Worm (Caenorhabditis elegans): ENCODE results near the gene unc-31.

DNA sequence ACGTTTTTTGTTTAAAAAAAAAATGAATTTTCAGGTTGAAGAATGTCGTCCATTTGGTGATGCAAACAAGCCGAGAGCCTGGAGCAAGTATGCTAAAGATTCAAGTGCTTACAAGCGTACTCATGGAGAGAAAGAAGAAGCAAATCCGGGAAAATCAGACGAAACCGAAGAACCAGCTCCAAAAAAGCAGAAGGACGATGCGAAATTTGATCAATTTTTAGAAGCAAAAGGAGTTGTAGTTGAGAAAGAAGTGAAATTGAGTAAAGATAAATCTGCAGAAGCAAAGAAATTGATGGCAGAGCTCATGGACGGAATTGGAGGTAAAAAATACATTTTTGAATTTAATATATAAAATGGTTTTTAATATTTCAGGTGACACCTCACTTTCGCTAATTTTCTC is 48.4 kb upstream of the unc-31 start:
- no peak for TF ChIP-seq madf-6 (GFP tag; IDR thresholded peaks at IDR 0.05)
- TF ChIP-seq F33H1.4 (GFP tag; IDR thresholded peaks at IDR 0.05): no peak
- no peak for TF ChIP-seq mes-4 (tag; optimal IDR thresholded peaks at IDR 0.05)
- TF ChIP-seq snpc-4 (GFP tag; optimal IDR thresholded peaks at IDR 0.05): no peak
- TF ChIP-seq snpc-4 (tag; optimal IDR thresholded peaks at IDR 0.05): no peak
- TF ChIP-seq sptf-2 (GFP tag; optimal IDR thresholded peaks at IDR 0.05): no peak
- TF ChIP-seq gei-17 (GFP tag; optimal IDR thresholded peaks at IDR 0.05): no peak
- no peak for TF ChIP-seq C06A6.2 (GFP tag; conservative IDR thresholded peaks at IDR 0.05)
- no peak for TF ChIP-seq B0261.1 (tag; optimal IDR thresholded peaks at IDR 0.05)
- no peak for TF ChIP-seq dpl-1 (GFP tag; optimal IDR thresholded peaks at IDR 0.05)
- TF ChIP-seq pha-4 (tag; optimal IDR thresholded peaks at IDR 0.05): no peak
- TF ChIP-seq ceh-79 (tag; optimal IDR thresholded peaks at IDR 0.05): no peak
- TF ChIP-seq ceh-91 (GFP tag; IDR thresholded peaks at IDR 0.05): no peak

Measured in whole organism, young adult.